Worm (Caenorhabditis elegans) whole organism, L2 larva: ENCODE data around the gene ZK742.4.

Experiments used
- aly-2 ChIP-seq: fragments of 150-350 bp; optimal IDR thresholded peaks from 2 replicates; lab custom pipeline; 2014; ENCODE audit warnings: missing biosample characterization, missing genetic modification characterization
- crh-2 ChIP-seq: sonication (generic microtip); optimal IDR thresholded peaks from 2 replicates; lab custom pipeline; 2017; ENCODE audit warnings: missing biosample characterization, missing genetic modification characterization
- nhr-12 ChIP-seq: fragments of 150-350 bp; optimal IDR thresholded peaks from 2 replicates; lab custom pipeline; 2014; ENCODE audit warnings: missing biosample characterization, missing genetic modification characterization
- snpc-4 ChIP-seq: fragments of 150-350 bp; optimal IDR thresholded peaks from 2 replicates; lab custom pipeline; 2014; ENCODE audit warnings: missing biosample characterization, missing genetic modification characterization

DNA sequence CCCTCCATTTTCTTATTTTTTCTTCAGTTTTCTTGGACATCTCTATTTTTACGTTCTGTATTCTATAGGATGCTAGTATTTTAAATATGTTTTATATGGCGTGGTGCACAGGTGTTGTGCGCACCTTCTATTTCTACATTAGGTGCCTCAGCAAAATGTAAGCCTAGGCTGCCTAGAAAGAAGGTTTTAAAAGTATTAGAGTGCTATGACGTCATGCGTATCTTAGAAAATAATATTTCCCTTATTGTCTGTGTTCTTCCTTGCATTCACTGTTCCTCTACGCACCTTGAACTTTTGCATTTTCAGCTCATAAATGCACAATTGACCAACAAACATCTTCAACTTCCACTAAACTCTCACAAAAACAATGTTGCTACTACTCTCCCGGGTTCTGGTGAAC, 40.6 kb downstream of the ZK742.4 start, which contains the start of gene frpr-3:
- TF ChIP-seq snpc-4 (tag; lab: Kevin White, UChicago): no peak
- TF ChIP-seq nhr-12: no peak
- TF ChIP-seq aly-2 (tag; lab: Kevin White, UChicago): no peak
- no peak for TF ChIP-seq crh-2
